Worm (Caenorhabditis elegans) whole organism, L4 larva: ENCODE data around the gene rpia-1.
A peak's percentile ranks its signal among the peaks of the same experiment; 100 is the strongest.

Experiments used
- F37D6.2 ChIP-seq: sonication (generic microtip); optimal IDR thresholded peaks from 2 replicates; lab custom pipeline; 2016; ENCODE audit warnings: mild to moderate bottlenecking, missing genetic modification characterization, missing compliant biosample characterization
- F44E2.7 ChIP-seq: fragments of 200-800 bp; sonication (Bioruptor generic); IDR thresholded peaks from 2 replicates; pipeline ENCODE4 v2.1.2; 2022; ENCODE audit warnings: missing genetic modification characterization, missing compliant biosample characterization
- F49E8.2 ChIP-seq: sonication (generic microtip); optimal IDR thresholded peaks from 2 replicates; lab custom pipeline; 2016; ENCODE audit warnings: missing compliant biosample characterization, mild to moderate bottlenecking, missing genetic modification characterization, borderline replicate concordance
- Y5F2A.4 ChIP-seq: fragments of 200-800 bp; sonication (Bioruptor generic); optimal IDR thresholded peaks from 2 replicates; lab custom pipeline; 2018; ENCODE audit warnings: mild to moderate bottlenecking, missing genetic modification characterization, missing compliant biosample characterization
- ama-1 ChIP-seq: fragments of 150-350 bp; optimal IDR thresholded peaks from 2 replicates; lab custom pipeline; 2014; ENCODE audit warnings: inconsistent platforms, mixed read lengths
- arid-1 ChIP-seq: fragments of 200-800 bp; sonication (Bioruptor generic); conservative IDR thresholded peaks from 2 replicates; pipeline ENCODE4 v1.3.6; 2022; ENCODE audit warnings: missing genetic modification reagents, missing genetic modification characterization, missing compliant biosample characterization
- ceh-20 ChIP-seq: fragments of 200-800 bp; sonication (Bioruptor generic); IDR thresholded peaks from 2 replicates; pipeline ENCODE4 v1.3.6; 2022; ENCODE audit warnings: missing genetic modification reagents, missing genetic modification characterization, missing compliant biosample characterization
- ceh-28 ChIP-seq: fragments of 150-350 bp; optimal IDR thresholded peaks from 2 replicates; lab custom pipeline; 2014; ENCODE audit warnings: missing biosample characterization, missing genetic modification reagents, missing genetic modification characterization
- ceh-44 ChIP-seq: fragments of 200-800 bp; sonication (Bioruptor generic); IDR thresholded peaks from 2 replicates; pipeline ENCODE4 v1.3.6; 2022; ENCODE audit warnings: missing genetic modification reagents, missing genetic modification characterization, missing compliant biosample characterization
- cey-2 ChIP-seq: sonication (generic microtip); optimal IDR thresholded peaks from 3 replicates; lab custom pipeline; 2017; ENCODE audit warnings: missing genetic modification characterization, mild to moderate bottlenecking, missing compliant biosample characterization, antibody characterized with exemption, borderline replicate concordance; ENCODE audit not compliant: insufficient read depth
- ctbp-1 ChIP-seq: fragments of 200-800 bp; sonication (Bioruptor generic); IDR thresholded peaks from 2 replicates; pipeline ENCODE4 v1.3.6; 2022; ENCODE audit warnings: missing genetic modification reagents, missing genetic modification characterization, missing compliant biosample characterization
- daf-19 ChIP-seq: fragments of 200-800 bp; sonication (Bioruptor generic); conservative IDR thresholded peaks from 2 replicates; pipeline ENCODE4 v1.3.6; 2022; ENCODE audit warnings: missing genetic modification characterization, missing compliant biosample characterization
- dmd-6 ChIP-seq: fragments of 200-800 bp; sonication (Bioruptor generic); IDR thresholded peaks from 2 replicates; pipeline ENCODE4 v1.3.6; 2022; ENCODE audit warnings: missing genetic modification reagents, missing genetic modification characterization, missing compliant biosample characterization
- dmd-8 ChIP-seq: fragments of 200-800 bp; sonication (Bioruptor generic); IDR thresholded peaks from 2 replicates; pipeline ENCODE4 v1.3.6; 2022; ENCODE audit warnings: missing genetic modification characterization, missing compliant biosample characterization
- dmd-9 ChIP-seq: fragments of 200-800 bp; sonication (Bioruptor generic); IDR thresholded peaks from 2 replicates; pipeline ENCODE4 v1.3.6; 2022; ENCODE audit warnings: missing genetic modification reagents, missing genetic modification characterization, missing compliant biosample characterization
- duxl-1 ChIP-seq: sonication (generic microtip); optimal IDR thresholded peaks from 2 replicates; lab custom pipeline; 2016; ENCODE audit warnings: mild to moderate bottlenecking, missing genetic modification characterization, moderate library complexity, missing compliant biosample characterization; ENCODE audit not compliant: poor library complexity
- dve-1 ChIP-seq: sonication (generic microtip); optimal IDR thresholded peaks from 2 replicates; lab custom pipeline; 2017; ENCODE audit warnings: antibody characterized with exemption, mild to moderate bottlenecking, missing genetic modification characterization, missing compliant biosample characterization; ENCODE audit not compliant: insufficient read depth
- egl-43 ChIP-seq: fragments of 200-800 bp; sonication (Bioruptor generic); IDR thresholded peaks from 2 replicates; pipeline ENCODE4 v1.3.6; 2022; ENCODE audit warnings: missing genetic modification reagents, missing genetic modification characterization, missing compliant biosample characterization
- fkh-10 ChIP-seq: fragments of 150-350 bp; optimal IDR thresholded peaks from 2 replicates; lab custom pipeline; 2014; ENCODE audit warnings: missing biosample characterization, missing genetic modification reagents, missing genetic modification characterization
- hif-1 ChIP-seq, 2 experiments: sonication (generic microtip); optimal IDR thresholded peaks; 2 replicates each; lab custom pipeline; 2016 to 2017; ENCODE audit warnings: missing compliant biosample characterization in 2 of 2, missing genetic modification characterization in 2 of 2, missing genetic modification reagents in 2 of 2, missing genotype in 2 of 2, mild to moderate bottlenecking in 1 of 2
- hlh-30 ChIP-seq: sonication (generic microtip); optimal IDR thresholded peaks from 2 replicates; lab custom pipeline; 2017; ENCODE audit warnings: antibody characterized with exemption, mild to moderate bottlenecking, missing genetic modification characterization, missing compliant biosample characterization; ENCODE audit not compliant: insufficient read depth
- hmg-1.1 ChIP-seq: fragments of 200-800 bp; sonication (Bioruptor generic); IDR thresholded peaks from 2 replicates; pipeline ENCODE4 v1.3.6; 2022; ENCODE audit warnings: missing genetic modification reagents, missing genetic modification characterization, missing compliant biosample characterization
- jun-1 ChIP-seq: fragments of 150-350 bp; optimal IDR thresholded peaks from 2 replicates; lab custom pipeline; 2014; ENCODE audit warnings: missing biosample characterization, missing genetic modification reagents, missing genetic modification characterization
- lin-1 ChIP-seq: fragments of 200-800 bp; sonication (Bioruptor generic); IDR thresholded peaks from 2 replicates; pipeline ENCODE4 v1.3.6; 2022; ENCODE audit warnings: missing genetic modification reagents, missing genetic modification characterization, missing compliant biosample characterization
- lin-13 ChIP-seq: fragments of 150-350 bp; optimal IDR thresholded peaks from 2 replicates; lab custom pipeline; 2014; ENCODE audit warnings: missing biosample characterization, missing genetic modification reagents, missing genetic modification characterization
- lin-29 ChIP-seq: fragments of 200-800 bp; sonication (Bioruptor generic); IDR thresholded peaks from 2 replicates; pipeline ENCODE4 v1.3.6; 2022; ENCODE audit warnings: missing genetic modification reagents, missing genetic modification characterization, missing compliant biosample characterization
- lsy-2 ChIP-seq, 2 experiments: fragments of 150-350 bp in 1 of 2; sonication (generic microtip) in 1 of 2; optimal IDR thresholded peaks; 2 replicates each; lab custom pipeline; 2014 to 2017; ENCODE audit warnings: missing biosample characterization in 2 of 2, missing genetic modification characterization in 2 of 2
- madf-9 ChIP-seq: fragments of 200-800 bp; sonication (Bioruptor generic); conservative IDR thresholded peaks from 2 replicates; pipeline ENCODE4 v1.3.6; 2022; ENCODE audit warnings: missing genetic modification reagents, missing genetic modification characterization, missing compliant biosample characterization
- mep-1 ChIP-seq: fragments of 150-350 bp; sonication (generic microtip); optimal IDR thresholded peaks from 3 replicates; lab custom pipeline; 2014; ENCODE audit warnings: missing biosample characterization, missing genetic modification characterization
- mes-2 ChIP-seq: sonication (generic microtip); optimal IDR thresholded peaks from 2 replicates; lab custom pipeline; 2016; ENCODE audit warnings: missing genotype, mild to moderate bottlenecking, missing genetic modification characterization, missing compliant biosample characterization; ENCODE audit not compliant: poor library complexity, severe bottlenecking
- mxl-3 ChIP-seq: fragments of 200-800 bp; sonication (Bioruptor generic); optimal IDR thresholded peaks from 2 replicates; lab custom pipeline; 2018; ENCODE audit warnings: mild to moderate bottlenecking, missing genetic modification characterization, missing compliant biosample characterization
- nhr-11 ChIP-seq: fragments of 150-350 bp; optimal IDR thresholded peaks from 2 replicates; lab custom pipeline; 2014; ENCODE audit warnings: missing biosample characterization, missing genetic modification characterization
- nhr-111 ChIP-seq: fragments of 200-800 bp; sonication (Bioruptor generic); optimal IDR thresholded peaks from 2 replicates; lab custom pipeline; 2018; ENCODE audit warnings: mild to moderate bottlenecking, missing genetic modification characterization, missing compliant biosample characterization
- nhr-237 ChIP-seq: sonication (generic microtip); optimal IDR thresholded peaks from 2 replicates; lab custom pipeline; 2017; ENCODE audit warnings: missing biosample characterization, missing genetic modification characterization
- nhr-41 ChIP-seq: fragments of 200-800 bp; sonication (Bioruptor generic); IDR thresholded peaks from 2 replicates; pipeline ENCODE4 v1.3.6; 2022; ENCODE audit warnings: missing genetic modification reagents, missing genetic modification characterization, missing compliant biosample characterization
- nhr-42 ChIP-seq: fragments of 200-800 bp; sonication (Bioruptor generic); IDR thresholded peaks from 2 replicates; pipeline ENCODE4 v1.3.6; 2022; ENCODE audit warnings: missing genetic modification characterization, missing compliant biosample characterization
- nhr-48 ChIP-seq: sonication (generic microtip); optimal IDR thresholded peaks from 2 replicates; lab custom pipeline; 2016; ENCODE audit warnings: mild to moderate bottlenecking, missing genetic modification characterization, missing compliant biosample characterization
- nhr-77 ChIP-seq: fragments of 150-350 bp; optimal IDR thresholded peaks from 2 replicates; lab custom pipeline; 2014; ENCODE audit warnings: missing biosample characterization, missing genetic modification characterization
- pha-4 ChIP-seq, 2 experiments: fragments of 150-350 bp in 1 of 2; fragments of 200-800 bp in 1 of 2; sonication (Bioruptor generic) in 1 of 2; IDR thresholded peaks in 1 of 2; optimal IDR thresholded peaks in 1 of 2; 2 replicates each; pipeline versions ENCODE4 v1.3.6 to Lab custom; 2014 to 2022; ENCODE audit warnings: missing genetic modification characterization in 2 of 2, missing genetic modification reagents in 2 of 2, missing biosample characterization in 1 of 2, missing compliant biosample characterization in 1 of 2
- php-3 ChIP-seq: fragments of 200-800 bp; sonication (Bioruptor generic); IDR thresholded peaks from 2 replicates; pipeline ENCODE4 v1.3.6; 2022; ENCODE audit warnings: missing genetic modification reagents, missing genetic modification characterization, missing compliant biosample characterization
- rbr-2 ChIP-seq: sonication (generic microtip); optimal IDR thresholded peaks from 2 replicates; lab custom pipeline; 2016; ENCODE audit warnings: missing genotype, missing genetic modification characterization, missing compliant biosample characterization
- saeg-2 ChIP-seq: fragments of 200-800 bp; sonication (Bioruptor generic); IDR thresholded peaks from 2 replicates; pipeline ENCODE4 v1.3.6; 2022; ENCODE audit warnings: missing genetic modification reagents, missing genetic modification characterization, missing compliant biosample characterization
- sdz-12 ChIP-seq: fragments of 200-800 bp; sonication (Bioruptor generic); optimal IDR thresholded peaks from 2 replicates; lab custom pipeline; 2018; ENCODE audit warnings: mild to moderate bottlenecking, missing genetic modification characterization, missing compliant biosample characterization
- skn-1 ChIP-seq: fragments of 150-350 bp; optimal IDR thresholded peaks from 2 replicates; lab custom pipeline; 2014; ENCODE audit warnings: missing biosample characterization, missing genetic modification characterization
- tag-97 ChIP-seq: fragments of 200-800 bp; sonication (Bioruptor generic); IDR thresholded peaks from 2 replicates; pipeline ENCODE4 v1.3.6; 2022; ENCODE audit warnings: missing genetic modification characterization, missing compliant biosample characterization
- unc-62 ChIP-seq, 3 experiments: fragments of 150-350 bp in 1 of 3; sonication (generic microtip); optimal IDR thresholded peaks in 2 of 3; peaks in 1 of 3; 1 replicate in 1 of 3; 2 replicates in 2 of 3; lab custom pipeline; 2014 to 2017; ENCODE audit warnings: missing biosample characterization in 3 of 3, missing genetic modification characterization in 3 of 3, missing genetic modification reagents in 3 of 3, missing genotype in 1 of 3
- vab-7 ChIP-seq: fragments of 200-800 bp; sonication (Bioruptor generic); IDR thresholded peaks from 2 replicates; pipeline ENCODE4 v1.3.6; 2022; ENCODE audit warnings: missing genetic modification reagents, missing genetic modification characterization, missing compliant biosample characterization
- zag-1 ChIP-seq: fragments of 150-350 bp; optimal IDR thresholded peaks from 2 replicates; lab custom pipeline; 2014; ENCODE audit warnings: missing biosample characterization, missing genetic modification characterization
- ztf-7 ChIP-seq: fragments of 150-350 bp; optimal IDR thresholded peaks from 2 replicates; lab custom pipeline; 2014; ENCODE audit warnings: missing biosample characterization, missing genetic modification characterization

Gene rpia-1

DNA sequence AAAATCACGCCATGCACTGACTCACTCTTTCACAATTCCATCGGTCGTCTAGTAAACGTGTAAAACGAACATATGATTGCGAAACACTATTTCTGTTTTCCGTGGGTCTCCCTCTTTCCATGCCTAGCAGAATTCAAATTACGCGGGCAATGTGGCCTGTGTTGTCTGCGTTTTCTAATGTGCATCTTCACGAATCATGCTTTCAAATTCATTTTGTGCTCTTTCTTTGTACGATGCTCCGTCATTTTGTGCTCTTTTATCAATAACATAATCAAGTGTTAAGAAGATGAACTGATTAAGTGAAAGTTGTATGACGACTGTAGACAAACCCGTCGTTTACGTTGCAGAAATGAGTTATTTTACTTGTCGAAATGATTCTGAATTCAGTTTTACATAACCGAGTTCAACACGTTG, 42.9 kb downstream of the rpia-1 start (continued):
- peak; percentile 58; the same call in 1 of the 2 replicates for TF ChIP-seq saeg-2 (GFP tag; lab: Robert Waterston, UW)
- no peak for TF ChIP-seq F44E2.7 (GFP tag; lab: Robert Waterston, UW)
- no peak for TF ChIP-seq madf-9
- no peak for TF ChIP-seq F49E8.2
- no peak for TF ChIP-seq F37D6.2 (tag; lab: Kevin White, UChicago)
- TF ChIP-seq nhr-77, result peak; percentile 2
- TF ChIP-seq ctbp-1 (GFP tag; lab: Robert Waterston, UW), result no peak
- peak; percentile 60 for TF ChIP-seq nhr-48 (tag; lab: Kevin White, UChicago)
- peak; percentile 72 for TF ChIP-seq dve-1
- TF ChIP-seq nhr-237 (tag; lab: Kevin White, UChicago), result no peak
- peak; percentile 68 for TF ChIP-seq hlh-30 (tag; lab: Kevin White, UChicago)
- no peak for TF ChIP-seq egl-43
- TF ChIP-seq jun-1, result peak; percentile 29
- TF ChIP-seq php-3 (GFP tag; lab: Robert Waterston, UW), result peak; percentile 52
- TF ChIP-seq lsy-2 (tag; optimal IDR thresholded peaks at IDR 0.05; lab: Kevin White, UChicago), result peak in 1 of 2 experiments; percentile 70
- no peak for TF ChIP-seq nhr-42 (GFP tag; lab: Robert Waterston, UW)
- no peak for TF ChIP-seq nhr-41 (GFP tag; lab: Robert Waterston, UW)
- peak; percentile 35 for TF ChIP-seq nhr-11 (tag; lab: Kevin White, UChicago)
- TF ChIP-seq ztf-7 (tag; lab: Kevin White, UChicago), result no peak
- no peak for TF ChIP-seq ceh-20 (GFP tag; lab: Robert Waterston, UW)
- no peak for TF ChIP-seq ceh-28 (tag; lab: Kevin White, UChicago)
- no peak for TF ChIP-seq sdz-12
- TF ChIP-seq skn-1 (tag; lab: Kevin White, UChicago), result no peak
- TF ChIP-seq arid-1 (GFP tag; lab: Robert Waterston, UW), result no peak
- TF ChIP-seq lin-1, result peak; percentile 67
- no peak for TF ChIP-seq daf-19 (GFP tag; lab: Robert Waterston, UW)
- no peak for TF ChIP-seq dmd-8 (GFP tag; lab: Robert Waterston, UW)
- TF ChIP-seq tag-97 (GFP tag; lab: Robert Waterston, UW), result no peak
- TF ChIP-seq duxl-1, result no peak
- TF ChIP-seq mep-1, result peak; percentile 66
- peak; percentile 92 for TF ChIP-seq dmd-6 (GFP tag; lab: Robert Waterston, UW)
- TF ChIP-seq cey-2 (tag; lab: Kevin White, UChicago), result no peak
- no peak for TF ChIP-seq nhr-111 (GFP tag; lab: Kevin White, UChicago)
- TF ChIP-seq fkh-10 (GFP tag; lab: Kevin White, UChicago), result no peak
- peak; percentile 63 for TF ChIP-seq mes-2
- peak in 1 of 2 experiments; percentile 63 for TF ChIP-seq hif-1 (tag; optimal IDR thresholded peaks at IDR 0.05; lab: Kevin White, UChicago)
- no peak for TF ChIP-seq pha-4 (GFP tag; IDR thresholded peaks at IDR 0.05; lab: Robert Waterston, UW)
- peak; percentile 9 for TF ChIP-seq pha-4 (tag; optimal IDR thresholded peaks at IDR 0.05; lab: Kevin White, UChicago)
- no peak for TF ChIP-seq lin-29
- no peak for TF ChIP-seq ceh-44 (GFP tag; lab: Robert Waterston, UW)
- no peak for TF ChIP-seq vab-7
- peak; percentile 19 for TF ChIP-seq rbr-2 (tag; lab: Kevin White, UChicago)
- TF ChIP-seq lin-13 (GFP tag; lab: Kevin White, UChicago), result peak; percentile 49
- peak; percentile 67 for TF ChIP-seq mxl-3 (GFP tag; lab: Kevin White, UChicago)
- peak; percentile 8; the same call in 1 of the 2 replicates for TF ChIP-seq hmg-1.1 (GFP tag; lab: Robert Waterston, UW)
- TF ChIP-seq unc-62 (GFP tag; optimal IDR thresholded peaks at IDR 0.05 in 1 of 2; lab: Kevin White, UChicago), result peak in 1 of 2 experiments; percentile 38
- TF ChIP-seq unc-62 (tag; optimal IDR thresholded peaks at IDR 0.05; lab: Kevin White, UChicago), result no peak
- no peak for TF ChIP-seq Y5F2A.4
- no peak for TF ChIP-seq zag-1 (tag; lab: Kevin White, UChicago)
- TF ChIP-seq dmd-9, result no peak
- TF ChIP-seq ama-1 (lab: Kevin White, UChicago), result no peak
